Worm (Caenorhabditis elegans): ENCODE measurements around the gene C01G10.18.

ce11 chrV:15113992-15114391 lies 25.5 kb upstream of the C01G10.18 start, which contains the start of gene T01G5.6:
- no peak for TF ChIP-seq zag-1 (tag; optimal IDR thresholded peaks at IDR 0.05)
- TF ChIP-seq unc-39 (tag; optimal IDR thresholded peaks at IDR 0.05), result no peak
- no peak for TF ChIP-seq nhr-111 (GFP tag; optimal IDR thresholded peaks at IDR 0.05)
- TF ChIP-seq cey-2 (tag; optimal IDR thresholded peaks at IDR 0.05; ENCODE audit: borderline replicate concordance, insufficient read depth), result no peak
- no peak for TF ChIP-seq ZK546.5 (tag; optimal IDR thresholded peaks at IDR 0.05)
- no peak for TF ChIP-seq ceh-28 (tag; optimal IDR thresholded peaks at IDR 0.05)
- no peak for TF ChIP-seq lsy-2 (tag; optimal IDR thresholded peaks at IDR 0.05)
- TF ChIP-seq Y48G9A.11 (GFP tag; IDR thresholded peaks at IDR 0.05), result no peak
- no peak for TF ChIP-seq lin-15B (tag; optimal IDR thresholded peaks at IDR 0.05)
- no peak for TF ChIP-seq nhr-76 (tag; optimal IDR thresholded peaks at IDR 0.05)
- TF ChIP-seq lin-38 (GFP tag; IDR thresholded peaks at IDR 0.05), result no peak
- TF ChIP-seq zfp-3 (GFP tag; conservative IDR thresholded peaks at IDR 0.05), result no peak
- no peak for TF ChIP-seq egl-27 (tag; optimal IDR thresholded peaks at IDR 0.05)
- TF ChIP-seq nhr-28 (tag; optimal IDR thresholded peaks at IDR 0.05), result no peak

Measured in whole organism, L4 larva.